Fruit fly (Drosophila melanogaster): Measurements from ENCODE around the gene Vps16A.

- TF ChIP-seq Dfd (GFP tag; optimal IDR thresholded peaks at IDR 0.05) = no peak
- TF ChIP-seq Hr78 (GFP tag; optimal IDR thresholded peaks at IDR 0.05) = no peak
- peak; percentile 97 for TF ChIP-seq psq (GFP tag; optimal IDR thresholded peaks at IDR 0.05)
- no peak for TF ChIP-seq Myc (optimal IDR thresholded peaks at IDR 0.05)
- no peak for TF ChIP-seq Hnf4 (GFP tag; optimal IDR thresholded peaks at IDR 0.05)
- no peak for TF ChIP-seq Abd-B (GFP tag; optimal IDR thresholded peaks at IDR 0.05)
- TF ChIP-seq N (GFP tag; optimal IDR thresholded peaks at IDR 0.05) = peak; percentile 55
- no peak for TF ChIP-seq pan (optimal IDR thresholded peaks at IDR 0.05)
- TF ChIP-seq CG9705 (GFP tag; optimal IDR thresholded peaks at IDR 0.05) = no peak
- no peak for TF ChIP-seq h (GFP tag; optimal IDR thresholded peaks at IDR 0.05)
- TF ChIP-seq HLH106 (tag; optimal IDR thresholded peaks at IDR 0.05) = no peak
- TF ChIP-seq usp (GFP tag; optimal IDR thresholded peaks at IDR 0.05) = no peak
Measured at dm6 chr3R:9236070-9236492, 30.7 kb upstream of the Vps16A start.

Measured in whole organism, wandering third instar larva.